Worm (Caenorhabditis elegans): ENCODE results near the gene T06E6.15.
"Not testable (repeated sequence)": the region's sequence is repeated elsewhere in the genome, so short reads cannot be mapped to it uniquely, and the experiment has no call there.

T06E6.15 gene

DNA sequence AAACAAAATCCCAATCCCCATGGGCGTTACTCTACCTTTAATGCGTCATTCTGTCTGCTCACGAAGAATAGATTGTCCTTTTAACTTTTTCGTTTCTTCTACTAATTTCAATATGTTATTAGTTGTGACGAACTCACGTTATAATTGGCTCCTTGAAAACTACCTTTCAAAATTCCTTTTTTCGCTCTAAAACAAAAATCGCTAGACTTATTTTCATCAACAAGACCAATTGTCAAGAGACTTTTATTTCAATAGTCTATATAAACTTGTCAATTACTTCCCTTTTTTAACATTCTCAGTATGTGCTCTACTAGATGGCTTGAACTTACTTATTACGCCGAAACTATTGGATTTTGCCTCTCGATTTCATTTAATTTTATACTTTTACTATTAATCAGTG lies 14.9 kb downstream of the T06E6.15 start, which contains the start of gene str-102:
Gene str-102 (plus strand): TSS at position 301 of the 400 bp plus-strand sequence.
- TF ChIP-seq klf-2 (GFP tag; conservative IDR thresholded peaks at IDR 0.05) (no peak), tab-1 (GFP tag; IDR thresholded peaks at IDR 0.05) (no peak), ztf-29 (GFP tag; IDR thresholded peaks at IDR 0.05) (no peak), flt-1 (GFP tag; IDR thresholded peaks at IDR 0.05) (no peak), ref-1 (GFP tag; conservative IDR thresholded peaks at IDR 0.05) (no peak), cog-1 (tag; optimal IDR thresholded peaks at IDR 0.05) (no peak), ztf-23 (GFP tag; IDR thresholded peaks at IDR 0.05) (no peak), med-1 (GFP tag; optimal IDR thresholded peaks at IDR 0.05; ENCODE audit: insufficient read depth) (no peak)

DNA sequence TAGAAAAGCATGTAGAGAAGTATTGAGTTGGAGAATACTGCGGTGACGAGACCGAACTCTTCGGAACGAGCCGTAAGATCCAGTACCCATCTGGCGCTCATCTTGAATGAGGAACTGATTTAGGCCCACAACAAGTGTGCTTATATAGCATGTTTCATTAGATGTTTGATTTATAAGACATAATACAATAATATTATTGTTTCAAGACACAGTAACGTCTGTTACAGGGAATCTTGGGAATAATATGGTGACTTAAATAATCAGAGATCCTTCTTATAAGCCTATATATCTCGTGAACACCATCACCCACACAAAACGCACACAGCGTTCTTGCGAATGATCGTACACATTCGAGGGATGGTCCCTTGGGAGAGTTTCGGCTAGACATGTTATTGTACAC lies 15.9 kb downstream of the T06E6.15 start, which contains the start of gene str-88:
Gene str-88 (minus strand): TSS at position 101 of the 400 bp plus-strand sequence.
- TF ChIP-seq ztf-23 (GFP tag; IDR thresholded peaks at IDR 0.05) (no peak), tab-1 (GFP tag; IDR thresholded peaks at IDR 0.05) (no peak), klf-2 (GFP tag; conservative IDR thresholded peaks at IDR 0.05) (no peak), cog-1 (tag; optimal IDR thresholded peaks at IDR 0.05) (no peak), ref-1 (GFP tag; conservative IDR thresholded peaks at IDR 0.05) (no peak), med-1 (GFP tag; optimal IDR thresholded peaks at IDR 0.05; ENCODE audit: insufficient read depth) (no peak), T22C8.4 (GFP tag; IDR thresholded peaks at IDR 0.05) (no peak), ztf-29 (GFP tag; IDR thresholded peaks at IDR 0.05) (no peak), flt-1 (GFP tag; IDR thresholded peaks at IDR 0.05) (no peak)

ce11 chrV:15380857-15381256 lies 18.7 kb downstream of the T06E6.15 start, which contains the start of gene dhs-23:
Gene dhs-23, plus strand, starts transcription at chrV:15381219.
- TF ChIP-seq ztf-29 (GFP tag; IDR thresholded peaks at IDR 0.05): no peak
- no peak for TF ChIP-seq ref-1 (GFP tag; conservative IDR thresholded peaks at IDR 0.05)
- no peak for TF ChIP-seq cog-1 (tag; optimal IDR thresholded peaks at IDR 0.05)
- no peak for TF ChIP-seq flt-1 (GFP tag; IDR thresholded peaks at IDR 0.05)
- no peak for TF ChIP-seq ztf-23 (GFP tag; IDR thresholded peaks at IDR 0.05)
- no peak for TF ChIP-seq T22C8.4 (GFP tag; IDR thresholded peaks at IDR 0.05)
- no peak for TF ChIP-seq tab-1 (GFP tag; IDR thresholded peaks at IDR 0.05)
- TF ChIP-seq klf-2 (GFP tag; conservative IDR thresholded peaks at IDR 0.05): no peak
- TF ChIP-seq med-1 (GFP tag; optimal IDR thresholded peaks at IDR 0.05; ENCODE audit: insufficient read depth): no peak

ce11 chrV:15379817-15380216 lies 19.8 kb downstream of the T06E6.15 start, which contains the start of gene srh-251:
Gene srh-251, minus strand, starts transcription at chrV:15379917.
- no peak for TF ChIP-seq cog-1 (tag; optimal IDR thresholded peaks at IDR 0.05)

DNA sequence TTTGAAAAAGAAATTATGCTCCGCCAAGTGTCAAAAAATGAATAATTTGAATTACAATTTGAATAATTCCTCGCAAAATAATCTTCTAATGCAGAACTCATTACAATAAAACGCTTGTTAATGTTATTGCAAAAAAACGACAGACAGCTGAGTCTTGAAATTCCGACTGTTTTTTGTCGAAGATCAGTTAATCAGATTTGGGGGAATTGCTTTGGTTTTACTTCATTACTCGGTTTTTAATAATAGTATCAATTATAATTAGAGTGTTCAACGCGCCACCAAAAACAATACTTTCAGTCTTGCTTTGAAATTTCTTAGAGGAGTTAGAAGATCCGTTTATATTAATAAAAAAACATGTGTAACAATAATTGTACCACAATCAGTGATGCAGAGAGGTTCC lies 21.7 kb downstream of the T06E6.15 start, which contains the start of gene srh-122:
Gene srh-122 (minus strand): TSS at position 101 of the 400 bp plus-strand sequence.
- TF ChIP-seq cog-1 (tag; optimal IDR thresholded peaks at IDR 0.05): no peak
- TF ChIP-seq ref-1 (GFP tag; conservative IDR thresholded peaks at IDR 0.05): no peak
- no peak for TF ChIP-seq klf-2 (GFP tag; conservative IDR thresholded peaks at IDR 0.05)
- TF ChIP-seq med-1 (GFP tag; optimal IDR thresholded peaks at IDR 0.05; ENCODE audit: insufficient read depth): no peak
- no peak for TF ChIP-seq tab-1 (GFP tag; IDR thresholded peaks at IDR 0.05)
- TF ChIP-seq T22C8.4 (GFP tag; IDR thresholded peaks at IDR 0.05): no peak
- TF ChIP-seq ztf-23 (GFP tag; IDR thresholded peaks at IDR 0.05): no peak

DNA sequence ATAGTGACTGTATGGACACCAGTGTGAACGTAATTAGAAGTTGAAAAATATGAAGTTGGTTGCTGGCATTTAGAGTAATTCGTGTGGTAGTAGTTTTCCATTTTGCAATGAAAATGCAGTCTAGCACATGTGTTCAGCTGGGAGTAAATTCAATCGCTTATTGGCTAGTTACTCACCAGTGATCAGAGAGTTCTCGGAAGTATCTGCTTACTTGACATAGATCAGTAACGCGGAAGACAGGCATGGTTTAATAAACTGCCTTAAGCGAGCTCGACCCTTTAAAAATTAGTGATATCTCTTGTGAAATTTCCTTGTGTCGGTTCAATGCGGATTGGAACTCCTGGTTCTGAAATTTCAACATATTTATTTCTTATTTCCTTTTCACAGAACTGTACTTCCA lies 23.4 kb downstream of the T06E6.15 start, which contains the start of gene srh-52:
Gene srh-52 (minus strand): TSS at position 101 of the 400 bp plus-strand sequence.
- TF ChIP-seq flt-1 (GFP tag; IDR thresholded peaks at IDR 0.05): no peak
- no peak for TF ChIP-seq ztf-29 (GFP tag; IDR thresholded peaks at IDR 0.05)
- TF ChIP-seq klf-2 (GFP tag; conservative IDR thresholded peaks at IDR 0.05): no peak
- TF ChIP-seq ref-1 (GFP tag; conservative IDR thresholded peaks at IDR 0.05): no peak
- TF ChIP-seq ztf-23 (GFP tag; IDR thresholded peaks at IDR 0.05): no peak
- TF ChIP-seq tab-1 (GFP tag; IDR thresholded peaks at IDR 0.05): no peak
- TF ChIP-seq med-1 (GFP tag; optimal IDR thresholded peaks at IDR 0.05; ENCODE audit: insufficient read depth): no peak
- TF ChIP-seq cog-1 (tag; optimal IDR thresholded peaks at IDR 0.05): no peak

ce11 chrV:15369707-15370106 lies 29.9 kb downstream of the T06E6.15 start, which contains the start of gene nhr-269:
Gene nhr-269, minus strand, starts transcription at chrV:15369807.
- TF ChIP-seq ztf-29 (GFP tag; IDR thresholded peaks at IDR 0.05) (no peak), klf-2 (GFP tag; conservative IDR thresholded peaks at IDR 0.05) (no peak), med-1 (GFP tag; optimal IDR thresholded peaks at IDR 0.05; ENCODE audit: insufficient read depth) (no peak), cog-1 (tag; optimal IDR thresholded peaks at IDR 0.05) (no peak), ref-1 (GFP tag; conservative IDR thresholded peaks at IDR 0.05) (no peak), flt-1 (GFP tag; IDR thresholded peaks at IDR 0.05) (no peak), T22C8.4 (GFP tag; IDR thresholded peaks at IDR 0.05) (no peak), ztf-23 (GFP tag; IDR thresholded peaks at IDR 0.05) (no peak), tab-1 (GFP tag; IDR thresholded peaks at IDR 0.05) (no peak)

DNA sequence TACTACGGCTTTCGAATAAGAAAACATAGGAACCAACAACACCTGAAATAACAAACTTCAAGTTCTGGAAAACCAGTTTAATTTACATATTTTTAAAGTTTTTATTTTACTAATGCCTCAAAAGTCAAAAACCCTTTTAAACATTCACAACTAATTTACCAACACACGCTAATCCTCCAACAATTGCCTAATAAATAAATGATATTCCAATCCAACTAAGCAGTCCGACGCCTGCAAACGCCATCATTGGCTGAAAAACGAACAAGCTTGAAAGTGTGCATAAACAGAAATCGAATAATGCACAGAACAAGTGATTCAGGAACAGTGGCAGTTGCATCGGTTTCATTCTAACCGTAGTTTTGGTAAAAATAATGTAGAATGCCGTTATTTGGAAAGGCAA lies 31.8 kb downstream of the T06E6.15 start:
- no peak for TF ChIP-seq tab-1 (GFP tag; IDR thresholded peaks at IDR 0.05)
- TF ChIP-seq ztf-23 (GFP tag; IDR thresholded peaks at IDR 0.05): no peak
- no peak for TF ChIP-seq T22C8.4 (GFP tag; IDR thresholded peaks at IDR 0.05)
- TF ChIP-seq ref-1 (GFP tag; conservative IDR thresholded peaks at IDR 0.05): no peak
- no peak for TF ChIP-seq flt-1 (GFP tag; IDR thresholded peaks at IDR 0.05)
- TF ChIP-seq cog-1 (tag; optimal IDR thresholded peaks at IDR 0.05): no peak
- no peak for TF ChIP-seq med-1 (GFP tag; optimal IDR thresholded peaks at IDR 0.05; ENCODE audit: insufficient read depth)
- TF ChIP-seq klf-2 (GFP tag; conservative IDR thresholded peaks at IDR 0.05): no peak
- no peak for TF ChIP-seq ztf-29 (GFP tag; IDR thresholded peaks at IDR 0.05)

DNA sequence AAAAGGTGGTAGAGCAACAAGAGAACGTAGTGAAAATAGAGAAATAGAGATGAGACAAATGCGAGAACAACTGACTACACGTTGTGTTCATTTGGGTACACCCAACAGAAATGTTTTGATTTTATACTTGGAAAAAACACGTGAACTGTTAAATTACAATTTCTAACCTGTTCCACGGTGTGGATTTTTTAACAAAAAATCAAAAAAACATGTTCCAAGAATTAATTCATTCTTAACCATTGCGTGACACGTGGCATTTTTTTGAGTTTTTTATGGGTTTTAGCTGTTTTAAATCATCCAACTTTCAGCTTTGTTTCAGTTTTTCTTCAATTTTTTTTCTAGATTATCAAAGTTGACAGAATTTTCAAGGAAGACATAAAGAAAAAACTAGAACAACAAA lies 38.2 kb downstream of the T06E6.15 start, which contains the start of gene ech-1.1:
Gene ech-1.1 (minus strand): TSS at position 101 of the 400 bp plus-strand sequence.
- not testable (repeated sequence) for TF ChIP-seq klf-2 (GFP tag; conservative IDR thresholded peaks at IDR 0.05); flt-1 (GFP tag; IDR thresholded peaks at IDR 0.05); T22C8.4 (GFP tag; IDR thresholded peaks at IDR 0.05)

- no peak for TF ChIP-seq flt-1 (GFP tag; IDR thresholded peaks at IDR 0.05)
Observed at ce11 chrV:15354648-15355047, 44.9 kb downstream of the T06E6.15 start, which contains the start of gene C29F3.7. Gene C29F3.7, plus strand, starts transcription at chrV:15354901.

Measured in whole organism, midembryonic.